Worm (Caenorhabditis elegans) whole organism, L4 larva: ENCODE measurements around the gene eelo-2.

Source experiments
- F37D6.2 ChIP-seq: sonication (generic microtip); optimal IDR thresholded peaks from 2 replicates; lab custom pipeline; 2016; ENCODE audit warnings: mild to moderate bottlenecking, missing genetic modification characterization, missing compliant biosample characterization
- F44E2.7 ChIP-seq: fragments of 200-800 bp; sonication (Bioruptor generic); IDR thresholded peaks from 2 replicates; pipeline ENCODE4 v2.1.2; 2022; ENCODE audit warnings: missing genetic modification characterization, missing compliant biosample characterization
- F49E8.2 ChIP-seq: sonication (generic microtip); optimal IDR thresholded peaks from 2 replicates; lab custom pipeline; 2016; ENCODE audit warnings: missing compliant biosample characterization, mild to moderate bottlenecking, missing genetic modification characterization, borderline replicate concordance
- R02D3.7 ChIP-seq: fragments of 150-350 bp; sonication (generic microtip); optimal IDR thresholded peaks from 3 replicates; lab custom pipeline; 2014; ENCODE audit warnings: missing biosample characterization, missing genetic modification characterization
- T20F7.1 ChIP-seq: fragments of 200-800 bp; sonication (Bioruptor generic); optimal IDR thresholded peaks from 2 replicates; lab custom pipeline; 2018; ENCODE audit warnings: mild to moderate bottlenecking, missing genetic modification characterization, missing compliant biosample characterization
- T26A8.4 ChIP-seq: fragments of 200-800 bp; sonication (Bioruptor generic); IDR thresholded peaks from 2 replicates; pipeline ENCODE4 v1.3.6; 2022; ENCODE audit warnings: missing genetic modification characterization, missing compliant biosample characterization
- Y105C5A.15 ChIP-seq: fragments of 200-800 bp; sonication (Bioruptor generic); IDR thresholded peaks from 2 replicates; pipeline ENCODE4 v1.3.6; 2022; ENCODE audit warnings: missing genetic modification characterization, missing compliant biosample characterization
- Y48G9A.11 ChIP-seq: fragments of 200-800 bp; sonication (Bioruptor generic); IDR thresholded peaks from 2 replicates; pipeline ENCODE4 v1.3.6; 2022; ENCODE audit warnings: missing genetic modification reagents, missing genetic modification characterization, missing compliant biosample characterization
- Y5F2A.4 ChIP-seq: fragments of 200-800 bp; sonication (Bioruptor generic); optimal IDR thresholded peaks from 2 replicates; lab custom pipeline; 2018; ENCODE audit warnings: mild to moderate bottlenecking, missing genetic modification characterization, missing compliant biosample characterization
- ZK337.2 ChIP-seq: fragments of 200-800 bp; sonication (Bioruptor generic); IDR thresholded peaks from 2 replicates; pipeline ENCODE4 v1.3.6; 2022; ENCODE audit warnings: missing genetic modification reagents, missing genetic modification characterization, missing compliant biosample characterization
- aha-1 ChIP-seq: fragments of 150-350 bp; peaks from one replicate; lab custom pipeline; 2014; ENCODE audit warnings: missing biosample characterization, missing genetic modification characterization
- ceh-20 ChIP-seq: fragments of 200-800 bp; sonication (Bioruptor generic); IDR thresholded peaks from 2 replicates; pipeline ENCODE4 v1.3.6; 2022; ENCODE audit warnings: missing genetic modification reagents, missing genetic modification characterization, missing compliant biosample characterization
- ceh-28 ChIP-seq: fragments of 150-350 bp; optimal IDR thresholded peaks from 2 replicates; lab custom pipeline; 2014; ENCODE audit warnings: missing biosample characterization, missing genetic modification reagents, missing genetic modification characterization
- ceh-44 ChIP-seq: fragments of 200-800 bp; sonication (Bioruptor generic); IDR thresholded peaks from 2 replicates; pipeline ENCODE4 v1.3.6; 2022; ENCODE audit warnings: missing genetic modification reagents, missing genetic modification characterization, missing compliant biosample characterization
- ceh-62 ChIP-seq: sonication (generic microtip); optimal IDR thresholded peaks from 2 replicates; lab custom pipeline; 2017; ENCODE audit warnings: missing biosample characterization, missing genetic modification characterization
- ces-1 ChIP-seq: fragments of 150-350 bp; sonication (generic microtip); optimal IDR thresholded peaks from 4 replicates; lab custom pipeline; 2014; ENCODE audit warnings: missing biosample characterization, missing genetic modification reagents, missing genetic modification characterization
- daf-12 ChIP-seq: fragments of 150-350 bp; optimal IDR thresholded peaks from 2 replicates; lab custom pipeline; 2014; ENCODE audit warnings: missing biosample characterization, missing genetic modification reagents, missing genetic modification characterization
- daf-16 ChIP-seq, 3 experiments: sonication (generic microtip); optimal IDR thresholded peaks; 2 replicates each; lab custom pipeline; 2016 to 2017; ENCODE audit warnings: missing genetic modification characterization in 3 of 3, missing genetic modification reagents in 3 of 3, mild to moderate bottlenecking in 2 of 3, missing compliant biosample characterization in 2 of 3, missing biosample characterization in 1 of 3, moderate library complexity in 1 of 3
- daf-19 ChIP-seq: fragments of 200-800 bp; sonication (Bioruptor generic); conservative IDR thresholded peaks from 2 replicates; pipeline ENCODE4 v1.3.6; 2022; ENCODE audit warnings: missing genetic modification characterization, missing compliant biosample characterization
- dmd-8 ChIP-seq: fragments of 200-800 bp; sonication (Bioruptor generic); IDR thresholded peaks from 2 replicates; pipeline ENCODE4 v1.3.6; 2022; ENCODE audit warnings: missing genetic modification characterization, missing compliant biosample characterization
- duxl-1 ChIP-seq: sonication (generic microtip); optimal IDR thresholded peaks from 2 replicates; lab custom pipeline; 2016; ENCODE audit warnings: mild to moderate bottlenecking, missing genetic modification characterization, moderate library complexity, missing compliant biosample characterization; ENCODE audit not compliant: poor library complexity
- egl-27 ChIP-seq: sonication (generic microtip); optimal IDR thresholded peaks from 3 replicates; lab custom pipeline; 2017; ENCODE audit warnings: missing biosample characterization, missing genetic modification reagents, missing genetic modification characterization
- fkh-10 ChIP-seq: fragments of 150-350 bp; optimal IDR thresholded peaks from 2 replicates; lab custom pipeline; 2014; ENCODE audit warnings: missing biosample characterization, missing genetic modification reagents, missing genetic modification characterization
- fos-1 ChIP-seq: fragments of 150-350 bp; optimal IDR thresholded peaks from 2 replicates; lab custom pipeline; 2014; ENCODE audit warnings: missing biosample characterization, missing genetic modification characterization
- gei-8 ChIP-seq: fragments of 200-800 bp; sonication (Bioruptor generic); optimal IDR thresholded peaks from 2 replicates; lab custom pipeline; 2018; ENCODE audit warnings: mild to moderate bottlenecking, missing genetic modification characterization, missing compliant biosample characterization
- hlh-11 ChIP-seq: fragments of 200-800 bp; sonication (Bioruptor generic); optimal IDR thresholded peaks from 2 replicates; lab custom pipeline; 2018; ENCODE audit warnings: mild to moderate bottlenecking, missing genetic modification characterization, missing compliant biosample characterization
- hmg-1.1 ChIP-seq: fragments of 200-800 bp; sonication (Bioruptor generic); IDR thresholded peaks from 2 replicates; pipeline ENCODE4 v1.3.6; 2022; ENCODE audit warnings: missing genetic modification reagents, missing genetic modification characterization, missing compliant biosample characterization
- lin-13 ChIP-seq: fragments of 150-350 bp; optimal IDR thresholded peaks from 2 replicates; lab custom pipeline; 2014; ENCODE audit warnings: missing biosample characterization, missing genetic modification reagents, missing genetic modification characterization
- lin-15B ChIP-seq: fragments of 150-350 bp; sonication (generic microtip); optimal IDR thresholded peaks from 3 replicates; lab custom pipeline; 2014; ENCODE audit warnings: missing biosample characterization, missing genetic modification characterization
- mdt-29 ChIP-seq: fragments of 200-800 bp; sonication (Bioruptor generic); IDR thresholded peaks from 2 replicates; pipeline ENCODE4 v1.3.6; 2022; ENCODE audit warnings: missing genetic modification reagents, missing genetic modification characterization, missing compliant biosample characterization
- nhr-11 ChIP-seq: fragments of 150-350 bp; optimal IDR thresholded peaks from 2 replicates; lab custom pipeline; 2014; ENCODE audit warnings: missing biosample characterization, missing genetic modification characterization
- nhr-111 ChIP-seq: fragments of 200-800 bp; sonication (Bioruptor generic); optimal IDR thresholded peaks from 2 replicates; lab custom pipeline; 2018; ENCODE audit warnings: mild to moderate bottlenecking, missing genetic modification characterization, missing compliant biosample characterization
- nhr-237 ChIP-seq: sonication (generic microtip); optimal IDR thresholded peaks from 2 replicates; lab custom pipeline; 2017; ENCODE audit warnings: missing biosample characterization, missing genetic modification characterization
- nhr-28 ChIP-seq: fragments of 150-350 bp; optimal IDR thresholded peaks from 2 replicates; lab custom pipeline; 2014; ENCODE audit warnings: missing biosample characterization, missing genetic modification characterization
- nhr-41 ChIP-seq: fragments of 200-800 bp; sonication (Bioruptor generic); IDR thresholded peaks from 2 replicates; pipeline ENCODE4 v1.3.6; 2022; ENCODE audit warnings: missing genetic modification reagents, missing genetic modification characterization, missing compliant biosample characterization
- nhr-48 ChIP-seq: sonication (generic microtip); optimal IDR thresholded peaks from 2 replicates; lab custom pipeline; 2016; ENCODE audit warnings: mild to moderate bottlenecking, missing genetic modification characterization, missing compliant biosample characterization
- nhr-6 ChIP-seq: fragments of 150-350 bp; optimal IDR thresholded peaks from 2 replicates; lab custom pipeline; 2014; ENCODE audit warnings: missing biosample characterization, missing genetic modification characterization
- nhr-76 ChIP-seq: fragments of 150-350 bp; optimal IDR thresholded peaks from 2 replicates; lab custom pipeline; 2014; ENCODE audit warnings: missing biosample characterization, missing genetic modification characterization
- pha-4 ChIP-seq, 2 experiments: fragments of 150-350 bp in 1 of 2; fragments of 200-800 bp in 1 of 2; sonication (Bioruptor generic) in 1 of 2; IDR thresholded peaks in 1 of 2; optimal IDR thresholded peaks in 1 of 2; 2 replicates each; pipeline versions ENCODE4 v1.3.6 to Lab custom; 2014 to 2022; ENCODE audit warnings: missing genetic modification characterization in 2 of 2, missing genetic modification reagents in 2 of 2, missing biosample characterization in 1 of 2, missing compliant biosample characterization in 1 of 2
- pqm-1 ChIP-seq: sonication (generic microtip); optimal IDR thresholded peaks from 2 replicates; lab custom pipeline; 2017; ENCODE audit warnings: missing biosample characterization, missing genetic modification characterization
- rbr-2 ChIP-seq: sonication (generic microtip); optimal IDR thresholded peaks from 2 replicates; lab custom pipeline; 2016; ENCODE audit warnings: missing genotype, missing genetic modification characterization, missing compliant biosample characterization
- skn-1 ChIP-seq: fragments of 150-350 bp; optimal IDR thresholded peaks from 2 replicates; lab custom pipeline; 2014; ENCODE audit warnings: missing biosample characterization, missing genetic modification characterization
- snpc-4 ChIP-seq: fragments of 150-350 bp; optimal IDR thresholded peaks from 2 replicates; lab custom pipeline; 2014; ENCODE audit warnings: missing biosample characterization, missing genetic modification characterization
- spr-3 ChIP-seq: fragments of 200-800 bp; sonication (Bioruptor generic); optimal IDR thresholded peaks from 2 replicates; lab custom pipeline; 2018; ENCODE audit warnings: mild to moderate bottlenecking, missing genetic modification characterization, missing compliant biosample characterization
- tra-1 ChIP-seq: fragments of 200-800 bp; sonication (Bioruptor generic); IDR thresholded peaks from 2 replicates; pipeline ENCODE4 v1.3.6; 2022; ENCODE audit warnings: missing genetic modification reagents, missing genetic modification characterization, missing compliant biosample characterization
- unc-130 ChIP-seq: sonication (generic microtip); optimal IDR thresholded peaks from 2 replicates; lab custom pipeline; 2016; ENCODE audit warnings: missing genetic modification reagents, missing genetic modification characterization, missing compliant biosample characterization
- unc-62 ChIP-seq, 3 experiments: fragments of 150-350 bp in 1 of 3; sonication (generic microtip); optimal IDR thresholded peaks in 2 of 3; peaks in 1 of 3; 1 replicate in 1 of 3; 2 replicates in 2 of 3; lab custom pipeline; 2014 to 2017; ENCODE audit warnings: missing biosample characterization in 3 of 3, missing genetic modification characterization in 3 of 3, missing genetic modification reagents in 3 of 3, missing genotype in 1 of 3
- zfp-3 ChIP-seq: fragments of 200-800 bp; sonication (Bioruptor generic); conservative IDR thresholded peaks from 2 replicates; pipeline ENCODE4 v1.3.6; 2022; ENCODE audit warnings: missing genetic modification reagents, missing genetic modification characterization, missing compliant biosample characterization
- ztf-11 ChIP-seq: fragments of 150-350 bp; optimal IDR thresholded peaks from 2 replicates; lab custom pipeline; 2014; ENCODE audit warnings: missing biosample characterization, missing genetic modification characterization
- ztf-7 ChIP-seq: fragments of 150-350 bp; optimal IDR thresholded peaks from 2 replicates; lab custom pipeline; 2014; ENCODE audit warnings: missing biosample characterization, missing genetic modification characterization

Gene eelo-2

ce11 chrIV:17278363-17278762 lies 28.4 kb downstream of the eelo-2 start:
- peak; percentile 55 for TF ChIP-seq Y5F2A.4 (GFP tag; lab: Kevin White, UChicago)
- peak; percentile 63 for TF ChIP-seq ztf-7 (tag; lab: Kevin White, UChicago)
- peak; percentile 62 for TF ChIP-seq fos-1 (tag; lab: Kevin White, UChicago)
- TF ChIP-seq T20F7.1 (GFP tag; lab: Kevin White, UChicago) = peak; percentile 90
- peak; percentile 78 for TF ChIP-seq nhr-76 (tag; lab: Kevin White, UChicago)
- peak; percentile 19 for TF ChIP-seq ceh-28 (tag; lab: Kevin White, UChicago)
- no peak for TF ChIP-seq lin-15B (tag; lab: Kevin White, UChicago)
- TF ChIP-seq nhr-6 (tag; lab: Kevin White, UChicago) = peak; percentile 76
- TF ChIP-seq T26A8.4 = peak; percentile 91
- no peak for TF ChIP-seq ceh-62 (tag; lab: Kevin White, UChicago)
- TF ChIP-seq rbr-2 (tag; lab: Kevin White, UChicago) = peak; percentile 98
- peak; percentile 97 for TF ChIP-seq tra-1 (GFP tag; lab: Robert Waterston, UW)
- TF ChIP-seq mdt-29 (GFP tag; lab: Robert Waterston, UW) = peak; percentile 100
- TF ChIP-seq ces-1 (GFP tag; lab: Kevin White, UChicago) = peak; percentile 89
- peak; percentile 86 for TF ChIP-seq Y48G9A.11 (GFP tag; lab: Robert Waterston, UW)
- TF ChIP-seq ZK337.2 = 0 out of 2 replicates have a peak, but pooled peaks have one; percentile 32
- TF ChIP-seq aha-1 = peak; percentile 99
- TF ChIP-seq fkh-10 (GFP tag; lab: Kevin White, UChicago) = peak; percentile 99
- TF ChIP-seq daf-12 = no peak
- TF ChIP-seq spr-3 (GFP tag; lab: Kevin White, UChicago) = peak; percentile 81
- TF ChIP-seq unc-62 (GFP tag; optimal IDR thresholded peaks at IDR 0.05 in 1 of 2; lab: Kevin White, UChicago) = peak; percentile 31 to 97
- no peak for TF ChIP-seq unc-62 (tag; optimal IDR thresholded peaks at IDR 0.05; lab: Kevin White, UChicago)
- TF ChIP-seq pqm-1 (tag; lab: Kevin White, UChicago) = peak; percentile 36
- peak; percentile 92 for TF ChIP-seq nhr-48
- no peak for TF ChIP-seq nhr-111 (GFP tag; lab: Kevin White, UChicago)
- TF ChIP-seq ceh-44 (GFP tag; lab: Robert Waterston, UW) = peak; percentile 50; the same call in 1 of the 2 replicates
- TF ChIP-seq daf-16 (GFP tag; optimal IDR thresholded peaks at IDR 0.05; lab: Kevin White, UChicago) = peak; percentile 10 to 80
- TF ChIP-seq daf-16 (tag; optimal IDR thresholded peaks at IDR 0.05; lab: Kevin White, UChicago) = peak; percentile 39
- TF ChIP-seq skn-1 = peak; percentile 76
- peak; percentile 93 for TF ChIP-seq lin-13
- TF ChIP-seq egl-27 = no peak
- peak; percentile 98 for TF ChIP-seq hmg-1.1 (GFP tag; lab: Robert Waterston, UW)
- peak; percentile 99 for TF ChIP-seq nhr-11
- no peak for TF ChIP-seq dmd-8
- TF ChIP-seq unc-130 (GFP tag; lab: Kevin White, UChicago) = peak; percentile 85
- TF ChIP-seq R02D3.7 (tag; lab: Kevin White, UChicago) = no peak
- peak; percentile 98 for TF ChIP-seq zfp-3 (GFP tag; lab: Robert Waterston, UW)
- TF ChIP-seq Y105C5A.15 (GFP tag; lab: Robert Waterston, UW) = peak; percentile 50; the same call in 1 of the 2 replicates
- TF ChIP-seq gei-8 (GFP tag; lab: Kevin White, UChicago) = peak; percentile 91
- TF ChIP-seq daf-19 = peak; percentile 90
- peak; percentile 22 for TF ChIP-seq nhr-237 (tag; lab: Kevin White, UChicago)
- peak; percentile 96 for TF ChIP-seq ceh-20
- peak; percentile 93 for TF ChIP-seq pha-4 (GFP tag; IDR thresholded peaks at IDR 0.05; lab: Robert Waterston, UW)
- peak; percentile 46 for TF ChIP-seq pha-4 (tag; optimal IDR thresholded peaks at IDR 0.05; lab: Kevin White, UChicago)
- TF ChIP-seq nhr-41 (GFP tag; lab: Robert Waterston, UW) = peak; percentile 81
- peak; percentile 92 for TF ChIP-seq nhr-28 (tag; lab: Kevin White, UChicago)
- TF ChIP-seq duxl-1 (tag; lab: Kevin White, UChicago) = peak; percentile 62
- no peak for TF ChIP-seq ztf-11 (tag; lab: Kevin White, UChicago)
- TF ChIP-seq hlh-11 (tag; lab: Kevin White, UChicago) = peak; percentile 97
- TF ChIP-seq F37D6.2 (tag; lab: Kevin White, UChicago) = peak; percentile 95
- peak; percentile 82 for TF ChIP-seq F49E8.2 (tag; lab: Kevin White, UChicago)
- TF ChIP-seq F44E2.7 (GFP tag; lab: Robert Waterston, UW) = 0 out of 2 replicates have a peak, but pooled peaks have one; percentile 57
- peak; percentile 27 for TF ChIP-seq snpc-4 (tag; lab: Kevin White, UChicago)
